Worm (Caenorhabditis elegans) whole organism, L4 larva: ENCODE data around the gene acbp-4.

ENCODE experiments used
- F26F4.8 ChIP-seq: fragments of 200-800 bp; sonication (Bioruptor generic); conservative IDR thresholded peaks from 2 replicates; pipeline ENCODE4 v1.3.6; 2022; ENCODE audit warnings: missing genetic modification characterization, missing compliant biosample characterization
- F37D6.2 ChIP-seq: sonication (generic microtip); optimal IDR thresholded peaks from 2 replicates; lab custom pipeline; 2016; ENCODE audit warnings: mild to moderate bottlenecking, missing genetic modification characterization, missing compliant biosample characterization
- R02D3.7 ChIP-seq: fragments of 150-350 bp; sonication (generic microtip); optimal IDR thresholded peaks from 3 replicates; lab custom pipeline; 2014; ENCODE audit warnings: missing biosample characterization, missing genetic modification characterization
- T26A8.4 ChIP-seq: fragments of 200-800 bp; sonication (Bioruptor generic); IDR thresholded peaks from 2 replicates; pipeline ENCODE4 v1.3.6; 2022; ENCODE audit warnings: missing genetic modification characterization, missing compliant biosample characterization
- Y105C5A.15 ChIP-seq: fragments of 200-800 bp; sonication (Bioruptor generic); IDR thresholded peaks from 2 replicates; pipeline ENCODE4 v1.3.6; 2022; ENCODE audit warnings: missing genetic modification characterization, missing compliant biosample characterization
- Y5F2A.4 ChIP-seq: fragments of 200-800 bp; sonication (Bioruptor generic); optimal IDR thresholded peaks from 2 replicates; lab custom pipeline; 2018; ENCODE audit warnings: mild to moderate bottlenecking, missing genetic modification characterization, missing compliant biosample characterization
- Y75B8A.6 ChIP-seq: fragments of 200-800 bp; sonication (Bioruptor generic); IDR thresholded peaks from 2 replicates; pipeline ENCODE4 v1.3.6; 2022; ENCODE audit warnings: missing genetic modification reagents, missing genetic modification characterization, missing compliant biosample characterization
- ZK546.5 ChIP-seq, 2 experiments: sonication (generic microtip); optimal IDR thresholded peaks; 2 replicates each; lab custom pipeline; 2017; ENCODE audit warnings: missing biosample characterization in 2 of 2, missing genetic modification characterization in 2 of 2
- aly-2 ChIP-seq: sonication (generic microtip); optimal IDR thresholded peaks from 2 replicates; lab custom pipeline; 2018; ENCODE audit warnings: missing biosample characterization, missing genetic modification characterization
- ceh-20 ChIP-seq: fragments of 200-800 bp; sonication (Bioruptor generic); IDR thresholded peaks from 2 replicates; pipeline ENCODE4 v1.3.6; 2022; ENCODE audit warnings: missing genetic modification reagents, missing genetic modification characterization, missing compliant biosample characterization
- ceh-44 ChIP-seq: fragments of 200-800 bp; sonication (Bioruptor generic); IDR thresholded peaks from 2 replicates; pipeline ENCODE4 v1.3.6; 2022; ENCODE audit warnings: missing genetic modification reagents, missing genetic modification characterization, missing compliant biosample characterization
- ces-1 ChIP-seq: fragments of 150-350 bp; sonication (generic microtip); optimal IDR thresholded peaks from 4 replicates; lab custom pipeline; 2014; ENCODE audit warnings: missing biosample characterization, missing genetic modification reagents, missing genetic modification characterization
- cey-2 ChIP-seq: sonication (generic microtip); optimal IDR thresholded peaks from 3 replicates; lab custom pipeline; 2017; ENCODE audit warnings: missing genetic modification characterization, mild to moderate bottlenecking, missing compliant biosample characterization, antibody characterized with exemption, borderline replicate concordance; ENCODE audit not compliant: insufficient read depth
- ctbp-1 ChIP-seq: fragments of 200-800 bp; sonication (Bioruptor generic); IDR thresholded peaks from 2 replicates; pipeline ENCODE4 v1.3.6; 2022; ENCODE audit warnings: missing genetic modification reagents, missing genetic modification characterization, missing compliant biosample characterization
- daf-12 ChIP-seq: fragments of 150-350 bp; optimal IDR thresholded peaks from 2 replicates; lab custom pipeline; 2014; ENCODE audit warnings: missing biosample characterization, missing genetic modification reagents, missing genetic modification characterization
- daf-19 ChIP-seq: fragments of 200-800 bp; sonication (Bioruptor generic); conservative IDR thresholded peaks from 2 replicates; pipeline ENCODE4 v1.3.6; 2022; ENCODE audit warnings: missing genetic modification characterization, missing compliant biosample characterization
- dmd-8 ChIP-seq: fragments of 200-800 bp; sonication (Bioruptor generic); IDR thresholded peaks from 2 replicates; pipeline ENCODE4 v1.3.6; 2022; ENCODE audit warnings: missing genetic modification characterization, missing compliant biosample characterization
- duxl-1 ChIP-seq: sonication (generic microtip); optimal IDR thresholded peaks from 2 replicates; lab custom pipeline; 2016; ENCODE audit warnings: mild to moderate bottlenecking, missing genetic modification characterization, moderate library complexity, missing compliant biosample characterization; ENCODE audit not compliant: poor library complexity
- fkh-10 ChIP-seq: fragments of 150-350 bp; optimal IDR thresholded peaks from 2 replicates; lab custom pipeline; 2014; ENCODE audit warnings: missing biosample characterization, missing genetic modification reagents, missing genetic modification characterization
- fos-1 ChIP-seq: fragments of 150-350 bp; optimal IDR thresholded peaks from 2 replicates; lab custom pipeline; 2014; ENCODE audit warnings: missing biosample characterization, missing genetic modification characterization
- hif-1 ChIP-seq, 2 experiments: sonication (generic microtip); optimal IDR thresholded peaks; 2 replicates each; lab custom pipeline; 2016 to 2017; ENCODE audit warnings: missing compliant biosample characterization in 2 of 2, missing genetic modification characterization in 2 of 2, missing genetic modification reagents in 2 of 2, missing genotype in 2 of 2, mild to moderate bottlenecking in 1 of 2
- lim-7 ChIP-seq: fragments of 200-800 bp; sonication (Bioruptor generic); IDR thresholded peaks from 2 replicates; pipeline ENCODE4 v1.3.6; 2022; ENCODE audit warnings: missing genetic modification characterization, missing compliant biosample characterization
- lin-1 ChIP-seq: fragments of 200-800 bp; sonication (Bioruptor generic); IDR thresholded peaks from 2 replicates; pipeline ENCODE4 v1.3.6; 2022; ENCODE audit warnings: missing genetic modification reagents, missing genetic modification characterization, missing compliant biosample characterization
- lsy-2 ChIP-seq, 2 experiments: fragments of 150-350 bp in 1 of 2; sonication (generic microtip) in 1 of 2; optimal IDR thresholded peaks; 2 replicates each; lab custom pipeline; 2014 to 2017; ENCODE audit warnings: missing biosample characterization in 2 of 2, missing genetic modification characterization in 2 of 2
- madf-5 ChIP-seq, 2 experiments: fragments of 200-800 bp; sonication (Bioruptor generic); IDR thresholded peaks; 2 replicates each; pipeline ENCODE4 v1.3.6; 2022; ENCODE audit warnings: missing compliant biosample characterization in 2 of 2, missing genetic modification characterization in 2 of 2
- mep-1 ChIP-seq: fragments of 150-350 bp; sonication (generic microtip); optimal IDR thresholded peaks from 3 replicates; lab custom pipeline; 2014; ENCODE audit warnings: missing biosample characterization, missing genetic modification characterization
- mes-2 ChIP-seq: sonication (generic microtip); optimal IDR thresholded peaks from 2 replicates; lab custom pipeline; 2016; ENCODE audit warnings: missing genotype, mild to moderate bottlenecking, missing genetic modification characterization, missing compliant biosample characterization; ENCODE audit not compliant: poor library complexity, severe bottlenecking
- mxl-3 ChIP-seq: fragments of 200-800 bp; sonication (Bioruptor generic); optimal IDR thresholded peaks from 2 replicates; lab custom pipeline; 2018; ENCODE audit warnings: mild to moderate bottlenecking, missing genetic modification characterization, missing compliant biosample characterization
- nhr-10 ChIP-seq: fragments of 150-350 bp; optimal IDR thresholded peaks from 2 replicates; lab custom pipeline; 2014; ENCODE audit warnings: missing biosample characterization, missing genetic modification characterization
- nhr-11 ChIP-seq: fragments of 150-350 bp; optimal IDR thresholded peaks from 2 replicates; lab custom pipeline; 2014; ENCODE audit warnings: missing biosample characterization, missing genetic modification characterization
- nhr-111 ChIP-seq: fragments of 200-800 bp; sonication (Bioruptor generic); optimal IDR thresholded peaks from 2 replicates; lab custom pipeline; 2018; ENCODE audit warnings: mild to moderate bottlenecking, missing genetic modification characterization, missing compliant biosample characterization
- nhr-28 ChIP-seq: fragments of 150-350 bp; optimal IDR thresholded peaks from 2 replicates; lab custom pipeline; 2014; ENCODE audit warnings: missing biosample characterization, missing genetic modification characterization
- nhr-42 ChIP-seq: fragments of 200-800 bp; sonication (Bioruptor generic); IDR thresholded peaks from 2 replicates; pipeline ENCODE4 v1.3.6; 2022; ENCODE audit warnings: missing genetic modification characterization, missing compliant biosample characterization
- nhr-48 ChIP-seq: sonication (generic microtip); optimal IDR thresholded peaks from 2 replicates; lab custom pipeline; 2016; ENCODE audit warnings: mild to moderate bottlenecking, missing genetic modification characterization, missing compliant biosample characterization
- nhr-6 ChIP-seq: fragments of 150-350 bp; optimal IDR thresholded peaks from 2 replicates; lab custom pipeline; 2014; ENCODE audit warnings: missing biosample characterization, missing genetic modification characterization
- nhr-76 ChIP-seq: fragments of 150-350 bp; optimal IDR thresholded peaks from 2 replicates; lab custom pipeline; 2014; ENCODE audit warnings: missing biosample characterization, missing genetic modification characterization
- nhr-77 ChIP-seq: fragments of 150-350 bp; optimal IDR thresholded peaks from 2 replicates; lab custom pipeline; 2014; ENCODE audit warnings: missing biosample characterization, missing genetic modification characterization
- php-3 ChIP-seq: fragments of 200-800 bp; sonication (Bioruptor generic); IDR thresholded peaks from 2 replicates; pipeline ENCODE4 v1.3.6; 2022; ENCODE audit warnings: missing genetic modification reagents, missing genetic modification characterization, missing compliant biosample characterization
- saeg-2 ChIP-seq: fragments of 200-800 bp; sonication (Bioruptor generic); IDR thresholded peaks from 2 replicates; pipeline ENCODE4 v1.3.6; 2022; ENCODE audit warnings: missing genetic modification reagents, missing genetic modification characterization, missing compliant biosample characterization
- set-16 ChIP-seq: fragments of 200-800 bp; sonication (Bioruptor generic); IDR thresholded peaks from 2 replicates; pipeline ENCODE4 v1.3.6; 2022; ENCODE audit warnings: missing genetic modification reagents, missing genetic modification characterization, missing compliant biosample characterization
- skn-1 ChIP-seq: fragments of 150-350 bp; optimal IDR thresholded peaks from 2 replicates; lab custom pipeline; 2014; ENCODE audit warnings: missing biosample characterization, missing genetic modification characterization
- snpc-4 ChIP-seq: fragments of 150-350 bp; optimal IDR thresholded peaks from 2 replicates; lab custom pipeline; 2014; ENCODE audit warnings: missing biosample characterization, missing genetic modification characterization
- spr-1 ChIP-seq: sonication (generic microtip); optimal IDR thresholded peaks from 2 replicates; lab custom pipeline; 2016; ENCODE audit warnings: mild to moderate bottlenecking, missing genetic modification characterization, missing compliant biosample characterization
- spr-3 ChIP-seq: fragments of 200-800 bp; sonication (Bioruptor generic); optimal IDR thresholded peaks from 2 replicates; lab custom pipeline; 2018; ENCODE audit warnings: mild to moderate bottlenecking, missing genetic modification characterization, missing compliant biosample characterization
- tag-97 ChIP-seq: fragments of 200-800 bp; sonication (Bioruptor generic); IDR thresholded peaks from 2 replicates; pipeline ENCODE4 v1.3.6; 2022; ENCODE audit warnings: missing genetic modification characterization, missing compliant biosample characterization
- unc-130 ChIP-seq: sonication (generic microtip); optimal IDR thresholded peaks from 2 replicates; lab custom pipeline; 2016; ENCODE audit warnings: missing genetic modification reagents, missing genetic modification characterization, missing compliant biosample characterization
- unc-39 ChIP-seq: sonication (generic microtip); optimal IDR thresholded peaks from 2 replicates; lab custom pipeline; 2017; ENCODE audit warnings: missing biosample characterization, missing genetic modification characterization
- unc-62 ChIP-seq, 3 experiments: fragments of 150-350 bp in 1 of 3; sonication (generic microtip); optimal IDR thresholded peaks in 2 of 3; peaks in 1 of 3; 1 replicate in 1 of 3; 2 replicates in 2 of 3; lab custom pipeline; 2014 to 2017; ENCODE audit warnings: missing biosample characterization in 3 of 3, missing genetic modification characterization in 3 of 3, missing genetic modification reagents in 3 of 3, missing genotype in 1 of 3
- zfp-3 ChIP-seq: fragments of 200-800 bp; sonication (Bioruptor generic); conservative IDR thresholded peaks from 2 replicates; pipeline ENCODE4 v1.3.6; 2022; ENCODE audit warnings: missing genetic modification reagents, missing genetic modification characterization, missing compliant biosample characterization
- zip-11 ChIP-seq: fragments of 200-800 bp; sonication (Bioruptor generic); IDR thresholded peaks from 2 replicates; pipeline ENCODE4 v1.3.6; 2022; ENCODE audit warnings: missing genetic modification characterization, missing compliant biosample characterization
- zip-2 ChIP-seq: fragments of 150-350 bp; optimal IDR thresholded peaks from 2 replicates; lab custom pipeline; 2014; ENCODE audit warnings: missing biosample characterization, missing genetic modification characterization
- ztf-7 ChIP-seq: fragments of 150-350 bp; optimal IDR thresholded peaks from 2 replicates; lab custom pipeline; 2014; ENCODE audit warnings: missing biosample characterization, missing genetic modification characterization

Gene acbp-4

ce11 chrIII:7338693-7339092, 29.8 kb upstream of the acbp-4 start, which contains the start of gene kap-1:
Gene kap-1 (plus strand): TSS chrIII:7338835.
- TF ChIP-seq nhr-111 = no peak
- TF ChIP-seq zip-11 (GFP tag; lab: Robert Waterston, UW) = no peak
- TF ChIP-seq nhr-10 = no peak
- no peak for TF ChIP-seq lin-1
- no peak for TF ChIP-seq aly-2 (tag; lab: Kevin White, UChicago)
- no peak for TF ChIP-seq Y105C5A.15 (GFP tag; lab: Robert Waterston, UW)
- no peak for TF ChIP-seq zip-2 (tag; lab: Kevin White, UChicago)
- no peak for TF ChIP-seq daf-19
- no peak for TF ChIP-seq nhr-6 (tag; lab: Kevin White, UChicago)
- TF ChIP-seq ztf-7 (tag; lab: Kevin White, UChicago) = no peak
- no peak for TF ChIP-seq unc-130 (GFP tag; lab: Kevin White, UChicago)
- TF ChIP-seq T26A8.4 = 0 out of 2 replicates have a peak, but pooled peaks have one; percentile 26
- no peak for TF ChIP-seq mxl-3
- TF ChIP-seq madf-5 (GFP tag; IDR thresholded peaks at IDR 0.05; lab: Robert Waterston, UW) = no peak
- no peak for TF ChIP-seq ceh-44 (GFP tag; lab: Robert Waterston, UW)
- no peak for TF ChIP-seq ceh-20 (GFP tag; lab: Robert Waterston, UW)
- no peak for TF ChIP-seq skn-1 (tag; lab: Kevin White, UChicago)
- no peak for TF ChIP-seq lim-7
- TF ChIP-seq mep-1 (tag; lab: Kevin White, UChicago) = peak; percentile 32
- TF ChIP-seq unc-62 (GFP tag; optimal IDR thresholded peaks at IDR 0.05 in 1 of 2; lab: Kevin White, UChicago) = no peak
- no peak for TF ChIP-seq unc-62 (tag; optimal IDR thresholded peaks at IDR 0.05; lab: Kevin White, UChicago)
- peak; percentile 20 for TF ChIP-seq mes-2 (tag; lab: Kevin White, UChicago)
- TF ChIP-seq hif-1 (tag; optimal IDR thresholded peaks at IDR 0.05; lab: Kevin White, UChicago) = no peak
- TF ChIP-seq ctbp-1 (GFP tag; lab: Robert Waterston, UW) = no peak
- TF ChIP-seq tag-97 (GFP tag; lab: Robert Waterston, UW) = no peak
- no peak for TF ChIP-seq ZK546.5 (tag; optimal IDR thresholded peaks at IDR 0.05; lab: Kevin White, UChicago)
- peak in 1 of 2 experiments; percentile 33 for TF ChIP-seq lsy-2 (tag; optimal IDR thresholded peaks at IDR 0.05; lab: Kevin White, UChicago)
- no peak for TF ChIP-seq cey-2 (tag; lab: Kevin White, UChicago)
- no peak for TF ChIP-seq unc-39 (tag; lab: Kevin White, UChicago)
- TF ChIP-seq nhr-48 (tag; lab: Kevin White, UChicago) = peak; percentile 22
- TF ChIP-seq fos-1 (tag; lab: Kevin White, UChicago) = no peak
- no peak; the same call in 1 of the 2 replicates for TF ChIP-seq zfp-3
- no peak for TF ChIP-seq nhr-42 (GFP tag; lab: Robert Waterston, UW)
- TF ChIP-seq spr-3 = peak; percentile 29
- peak; percentile 3; the same call in 1 of the 2 replicates for TF ChIP-seq Y75B8A.6
- TF ChIP-seq daf-12 (tag; lab: Kevin White, UChicago) = no peak
- TF ChIP-seq F37D6.2 (tag; lab: Kevin White, UChicago) = no peak
- TF ChIP-seq set-16 = no peak
- no peak for TF ChIP-seq R02D3.7 (tag; lab: Kevin White, UChicago)
- no peak for TF ChIP-seq F26F4.8 (GFP tag; lab: Robert Waterston, UW)
- TF ChIP-seq spr-1 (tag; lab: Kevin White, UChicago) = no peak
- TF ChIP-seq snpc-4 = no peak
- TF ChIP-seq Y5F2A.4 = no peak
- TF ChIP-seq nhr-77 (tag; lab: Kevin White, UChicago) = no peak
- no peak for TF ChIP-seq ces-1 (GFP tag; lab: Kevin White, UChicago)
- TF ChIP-seq duxl-1 (tag; lab: Kevin White, UChicago) = peak; percentile 13
- no peak for TF ChIP-seq php-3 (GFP tag; lab: Robert Waterston, UW)
- TF ChIP-seq nhr-11 (tag; lab: Kevin White, UChicago) = no peak
- no peak for TF ChIP-seq fkh-10 (GFP tag; lab: Kevin White, UChicago)
- no peak for TF ChIP-seq dmd-8 (GFP tag; lab: Robert Waterston, UW)
- no peak for TF ChIP-seq saeg-2 (GFP tag; lab: Robert Waterston, UW)
- TF ChIP-seq nhr-76 (tag; lab: Kevin White, UChicago) = no peak
- TF ChIP-seq nhr-28 (tag; lab: Kevin White, UChicago) = no peak
